Fruit fly (Drosophila melanogaster) whole organism, embryonic: ENCODE data around the gene Elp5.
A peak's percentile ranks its signal among the peaks of the same experiment; 100 is the strongest.

Experiments used
- B-H1 ChIP-seq: fragments of 200-800 bp; sonication (Bioruptor generic); IDR thresholded peaks from 3 replicates; pipeline ENCODE4 v1.3.6; 2022; ENCODE audit warnings: missing biosample characterization, missing genetic modification characterization
- CG10147 ChIP-seq: fragments of 200-800 bp; sonication (Bioruptor generic); optimal IDR thresholded peaks from 2 replicates; lab custom pipeline; 2019; ENCODE audit warnings: missing biosample characterization, mild to moderate bottlenecking, missing genetic modification characterization, moderate library complexity
- CG10267 ChIP-seq: fragments of 200-800 bp; sonication (Bioruptor generic); optimal IDR thresholded peaks from 2 replicates; lab custom pipeline; 2018; ENCODE audit warnings: missing biosample characterization, mild to moderate bottlenecking, missing genetic modification characterization, moderate library complexity
- CG11093 ChIP-seq: fragments of 200-800 bp; sonication (Bioruptor generic); IDR thresholded peaks from 3 replicates; pipeline ENCODE4 v1.3.6; 2022; ENCODE audit warnings: missing biosample characterization, missing genetic modification characterization
- CG11695 ChIP-seq: fragments of 200-800 bp; sonication (Bioruptor generic); IDR thresholded peaks from 3 replicates; pipeline ENCODE4 v1.3.6; 2022; ENCODE audit warnings: missing biosample characterization, missing genetic modification characterization
- CG14441 ChIP-seq: fragments of 200-800 bp; sonication (Bioruptor generic); IDR thresholded peaks from 2 replicates; pipeline ENCODE4 v1.3.6; 2022; ENCODE audit warnings: missing biosample characterization, missing genetic modification characterization
- CG17361 ChIP-seq: fragments of 200-800 bp; sonication (Bioruptor generic); IDR thresholded peaks from 3 replicates; pipeline ENCODE4 v1.3.6; 2022; ENCODE audit warnings: missing biosample characterization, missing genetic modification characterization
- CG32767 ChIP-seq: fragments of 200-800 bp; sonication (Bioruptor generic); IDR thresholded peaks from 2 replicates; pipeline ENCODE4 v1.3.6; 2022; ENCODE audit warnings: missing biosample characterization, missing genetic modification characterization
- CG4617 ChIP-seq: fragments of 200-800 bp; sonication (Bioruptor generic); optimal IDR thresholded peaks from 3 replicates; lab custom pipeline; 2016; ENCODE audit warnings: missing biosample characterization, missing genetic modification characterization, borderline replicate concordance
- CG4730 ChIP-seq: fragments of 200-800 bp; sonication (Bioruptor generic); IDR thresholded peaks from 2 replicates; pipeline ENCODE4 v1.3.6; 2022; ENCODE audit warnings: missing biosample characterization, missing genetic modification characterization
- CG5180 ChIP-seq: fragments of 200-800 bp; sonication (Bioruptor generic); optimal IDR thresholded peaks from 3 replicates; lab custom pipeline; 2017; ENCODE audit warnings: missing biosample characterization, missing genetic modification characterization, mild to moderate bottlenecking, moderate library complexity, missing genetic modification reagents
- CG5245 ChIP-seq: fragments of 200-800 bp; sonication (Bioruptor generic); optimal IDR thresholded peaks from 3 replicates; lab custom pipeline; 2016; ENCODE audit warnings: missing biosample characterization, missing genetic modification characterization
- CG6272 ChIP-seq: fragments of 200-800 bp; sonication (Bioruptor generic); IDR thresholded peaks from 2 replicates; pipeline ENCODE4 v1.3.6; 2022; ENCODE audit warnings: missing biosample characterization, missing genetic modification characterization
- CG8359 ChIP-seq: fragments of 200-800 bp; sonication (Bioruptor generic); optimal IDR thresholded peaks from 2 replicates; lab custom pipeline; 2017; ENCODE audit warnings: missing biosample characterization, mild to moderate bottlenecking, missing genetic modification characterization, borderline replicate concordance
- CG8924 ChIP-seq: fragments of 200-800 bp; optimal IDR thresholded peaks from 3 replicates; lab custom pipeline; 2019; ENCODE audit warnings: missing biosample characterization, mild to moderate bottlenecking, missing genetic modification characterization, moderate library complexity
- CG8944 ChIP-seq: fragments of 200-800 bp; sonication (Bioruptor generic); optimal IDR thresholded peaks from 3 replicates; lab custom pipeline; 2016; ENCODE audit warnings: missing biosample characterization, missing genetic modification characterization
- CTCF ChIP-seq: fragments of 200-800 bp; sonication (Bioruptor generic); optimal IDR thresholded peaks from 2 replicates; lab custom pipeline; 2017; ENCODE audit warnings: missing biosample characterization, mild to moderate bottlenecking, missing genetic modification characterization, moderate library complexity
- Deaf1 ChIP-seq: fragments of 200-800 bp; optimal IDR thresholded peaks from 3 replicates; lab custom pipeline; 2019; ENCODE audit warnings: missing biosample characterization, mild to moderate bottlenecking, missing genetic modification characterization, moderate library complexity
- Dip2 ChIP-seq: fragments of 200-800 bp; sonication (Bioruptor generic); IDR thresholded peaks from 2 replicates; pipeline ENCODE4 v1.3.6; 2022; ENCODE audit warnings: missing biosample characterization, missing genetic modification characterization
- Dip3 ChIP-seq: fragments of 200-800 bp; sonication (Bioruptor generic); optimal IDR thresholded peaks from 3 replicates; lab custom pipeline; 2016; ENCODE audit warnings: missing biosample characterization, missing genetic modification characterization
- Ets97D ChIP-seq: fragments of 200-800 bp; sonication (Bioruptor generic); optimal IDR thresholded peaks from 3 replicates; lab custom pipeline; 2016; ENCODE audit warnings: missing biosample characterization, missing genetic modification characterization
- HLHmδ ChIP-seq: fragments of 200-800 bp; sonication (Bioruptor generic); optimal IDR thresholded peaks from 2 replicates; lab custom pipeline; 2018; ENCODE audit warnings: missing biosample characterization, mild to moderate bottlenecking, missing genetic modification characterization, moderate library complexity
- Hey ChIP-seq: fragments of 200-800 bp; sonication (Bioruptor generic); optimal IDR thresholded peaks from 3 replicates; lab custom pipeline; 2018; ENCODE audit warnings: missing biosample characterization, mild to moderate bottlenecking, missing genetic modification characterization
- Lim3 ChIP-seq: fragments of 200-800 bp; sonication (Bioruptor generic); IDR thresholded peaks from 2 replicates; pipeline ENCODE4 v1.3.6; 2022; ENCODE audit warnings: missing biosample characterization, missing genetic modification characterization
- MTF-1 ChIP-seq: fragments of 200-800 bp; sonication (Bioruptor generic); optimal IDR thresholded peaks from 2 replicates; lab custom pipeline; 2018; ENCODE audit warnings: missing biosample characterization, mild to moderate bottlenecking, missing genetic modification characterization, borderline replicate concordance
- NC2α ChIP-seq: fragments of 200-800 bp; sonication (Bioruptor generic); optimal IDR thresholded peaks from 2 replicates; lab custom pipeline; 2016; ENCODE audit warnings: missing biosample characterization, missing genetic modification characterization
- Oli ChIP-seq: fragments of 200-800 bp; sonication (Bioruptor generic); optimal IDR thresholded peaks from 2 replicates; lab custom pipeline; 2018; ENCODE audit warnings: missing biosample characterization, mild to moderate bottlenecking, missing genetic modification characterization, moderate library complexity
- Opbp ChIP-seq: fragments of 200-800 bp; sonication (Bioruptor generic); IDR thresholded peaks from 3 replicates; pipeline ENCODE4 v1.3.6; 2022; ENCODE audit warnings: missing biosample characterization, missing genetic modification characterization; ENCODE audit not compliant: partially characterized antibody
- Usf ChIP-seq: fragments of 200-800 bp; sonication (Bioruptor generic); optimal IDR thresholded peaks from 2 replicates; lab custom pipeline; 2017; ENCODE audit warnings: missing genotype, missing biosample characterization, missing genetic modification characterization
- bbx ChIP-seq: fragments of 200-800 bp; sonication (Bioruptor generic); IDR thresholded peaks from 2 replicates; pipeline ENCODE4 v1.3.6; 2022; ENCODE audit warnings: missing biosample characterization, missing genetic modification characterization; ENCODE audit not compliant: partially characterized antibody
- cad ChIP-seq: fragments of >200 bp; optimal IDR thresholded peaks from 2 replicates; lab custom pipeline; 2017; ENCODE audit warnings: missing biosample characterization, missing genetic modification characterization
- croc ChIP-seq: fragments of 200-800 bp; sonication (Bioruptor generic); conservative IDR thresholded peaks from 3 replicates; pipeline ENCODE4 v1.3.6; 2022; ENCODE audit warnings: missing biosample characterization, missing genetic modification characterization
- crol ChIP-seq: fragments of 200-800 bp; sonication (Bioruptor generic); IDR thresholded peaks from 2 replicates; pipeline ENCODE4 v1.3.6; 2022; ENCODE audit warnings: missing biosample characterization, missing genetic modification characterization
- cwo ChIP-seq: fragments of 200-800 bp; sonication (Bioruptor generic); optimal IDR thresholded peaks from 3 replicates; lab custom pipeline; 2017; ENCODE audit warnings: missing biosample characterization, missing genetic modification characterization, mild to moderate bottlenecking, moderate library complexity, missing genetic modification reagents
- dysf ChIP-seq: fragments of 200-800 bp; sonication (Bioruptor generic); IDR thresholded peaks from 3 replicates; pipeline ENCODE4 v1.3.6; 2022; ENCODE audit warnings: missing biosample characterization, missing genetic modification characterization
- gfzf ChIP-seq: fragments of 200-800 bp; sonication (Bioruptor generic); optimal IDR thresholded peaks from 2 replicates; lab custom pipeline; 2016; ENCODE audit warnings: missing biosample characterization, mild to moderate bottlenecking, missing genetic modification characterization, moderate library complexity
- gro ChIP-seq: fragments of 200-800 bp; sonication (Bioruptor generic); optimal IDR thresholded peaks from 2 replicates; lab custom pipeline; 2016; ENCODE audit warnings: missing biosample characterization, missing genetic modification characterization
- knrl ChIP-seq: fragments of 200-800 bp; sonication (Bioruptor generic); IDR thresholded peaks from 3 replicates; pipeline ENCODE4 v1.3.6; 2022; ENCODE audit warnings: missing biosample characterization, missing genetic modification characterization; ENCODE audit not compliant: partially characterized antibody
- lmd ChIP-seq: fragments of 200-800 bp; sonication (Bioruptor generic); IDR thresholded peaks from 2 replicates; pipeline ENCODE4 v1.3.6; 2022; ENCODE audit warnings: missing biosample characterization, missing genetic modification characterization
- lola ChIP-seq, 3 experiments: fragments of >200 bp in 2 of 3; fragments of 200-800 bp in 1 of 3; sonication (Bioruptor generic) in 1 of 3; optimal IDR thresholded peaks; 2 replicates each; lab custom pipeline; 2017 to 2019; ENCODE audit warnings: missing biosample characterization in 3 of 3, missing genetic modification characterization in 3 of 3, mild to moderate bottlenecking in 1 of 3, moderate library complexity in 1 of 3
- mam ChIP-seq: fragments of 200-800 bp; sonication (Bioruptor generic); optimal IDR thresholded peaks from 3 replicates; lab custom pipeline; 2016; ENCODE audit warnings: missing biosample characterization, missing genetic modification characterization
- mld ChIP-seq: fragments of 200-800 bp; sonication (Bioruptor generic); IDR thresholded peaks from 3 replicates; pipeline ENCODE4 v1.3.6; 2022; ENCODE audit warnings: missing biosample characterization, missing genetic modification characterization; ENCODE audit not compliant: partially characterized antibody
- org-1 ChIP-seq: fragments of 200-800 bp; sonication (Bioruptor generic); optimal IDR thresholded peaks from 2 replicates; lab custom pipeline; 2017; ENCODE audit warnings: missing biosample characterization, missing genetic modification characterization
- pfk ChIP-seq: fragments of 200-800 bp; sonication (Bioruptor generic); optimal IDR thresholded peaks from 2 replicates; lab custom pipeline; 2018; ENCODE audit warnings: missing biosample characterization, mild to moderate bottlenecking, missing genetic modification characterization, moderate library complexity
- pros ChIP-seq: fragments of 200-800 bp; sonication (Bioruptor generic); optimal IDR thresholded peaks from 3 replicates; lab custom pipeline; 2019; ENCODE audit warnings: missing biosample characterization, mild to moderate bottlenecking, missing genetic modification characterization, moderate library complexity
- scrt ChIP-seq: fragments of 200-800 bp; sonication (Bioruptor generic); optimal IDR thresholded peaks from 2 replicates; lab custom pipeline; 2018; ENCODE audit warnings: missing biosample characterization, mild to moderate bottlenecking, missing genetic modification characterization, moderate library complexity
- sd ChIP-seq: fragments of 200-800 bp; sonication (Bioruptor generic); optimal IDR thresholded peaks from 3 replicates; lab custom pipeline; 2018; ENCODE audit warnings: missing biosample characterization, mild to moderate bottlenecking, missing genetic modification characterization, moderate library complexity
- sens-2 ChIP-seq: fragments of 200-800 bp; sonication (Bioruptor generic); IDR thresholded peaks from 2 replicates; pipeline ENCODE4 v1.3.6; 2022; ENCODE audit warnings: missing biosample characterization, missing genetic modification characterization
- ssp ChIP-seq: fragments of 200-800 bp; sonication (Bioruptor generic); IDR thresholded peaks from 2 replicates; pipeline ENCODE4 v1.3.6; 2022; ENCODE audit warnings: missing biosample characterization, missing genetic modification characterization
- stc ChIP-seq: fragments of 200-800 bp; sonication (Bioruptor generic); IDR thresholded peaks from 2 replicates; pipeline ENCODE4 v1.3.6; 2022; ENCODE audit warnings: missing biosample characterization, missing genetic modification characterization
- sug ChIP-seq: fragments of 200-800 bp; optimal IDR thresholded peaks from 2 replicates; lab custom pipeline; 2019; ENCODE audit warnings: missing biosample characterization, mild to moderate bottlenecking, missing genetic modification characterization, moderate library complexity
- vnd ChIP-seq: fragments of 200-800 bp; sonication (Bioruptor generic); IDR thresholded peaks from 3 replicates; pipeline ENCODE4 v1.3.6; 2022; ENCODE audit warnings: missing biosample characterization, missing genetic modification characterization; ENCODE audit not compliant: partially characterized antibody

The Elp5 gene

DNA sequence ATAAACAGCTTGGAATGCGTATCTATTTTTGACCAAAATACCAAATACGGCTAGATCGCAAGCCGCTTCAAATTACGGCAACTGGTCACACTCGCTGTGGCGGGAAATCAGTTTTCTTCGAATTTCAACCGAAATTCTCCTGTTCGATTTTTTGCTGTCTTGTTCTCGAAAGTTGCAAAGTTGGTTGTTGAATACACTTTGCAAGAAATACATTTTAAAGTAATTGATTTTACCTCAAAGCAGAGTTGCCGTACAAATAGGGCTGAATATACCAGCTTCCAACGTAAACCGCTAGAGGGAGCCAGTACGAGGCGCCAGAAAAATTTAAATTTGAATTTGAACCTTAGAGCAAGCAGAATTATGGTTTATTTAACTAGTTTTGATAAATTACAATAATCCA is 20.2 kb upstream of the Elp5 start, which contains the start of gene CG9018:
TSS of gene CG9018 (minus strand) at position 43 of the 400 bp plus-strand sequence.
- TF ChIP-seq pros (GFP tag; lab: Kevin White, UChicago) (peak; percentile 54), scrt (GFP tag; lab: Kevin White, UChicago) (no peak), gfzf (peak; percentile 95), mld (GFP tag; lab: Robert Waterston, UW) (no peak), CG4617 (no peak), HLHmδ (GFP tag; lab: Kevin White, UChicago) (no peak), CG5245 (GFP tag; lab: Kevin White, UChicago) (no peak), croc (no peak), CTCF (peak; percentile 96), CG4730 (no peak), NC2α (GFP tag; lab: Kevin White, UChicago) (no peak), CG11695 (GFP tag; lab: Robert Waterston, UW) (no peak), CG32767 (GFP tag; lab: Robert Waterston, UW) (no peak), dysf (GFP tag; lab: Robert Waterston, UW) (no peak), sd (tag; lab: Kevin White, UChicago) (peak; percentile 97), Oli (tag; lab: Kevin White, UChicago) (no peak), Opbp (GFP tag; lab: Robert Waterston, UW) (peak; percentile 39; the same call in 1 of the 3 replicates), pfk (GFP tag; lab: Kevin White, UChicago) (no peak), CG10267 (peak; percentile 56), Lim3 (GFP tag; lab: Robert Waterston, UW) (no peak), CG10147 (GFP tag; lab: Kevin White, UChicago) (no peak), bbx (GFP tag; lab: Robert Waterston, UW) (no peak), vnd (GFP tag; lab: Robert Waterston, UW) (no peak; the same call in 2 of the 3 replicates), CG8359 (GFP tag; lab: Kevin White, UChicago) (no peak), Ets97D (peak; percentile 58), Dip3 (no peak), Usf (GFP tag; lab: Kevin White, UChicago) (no peak), lmd (no peak), CG11093 (GFP tag; lab: Robert Waterston, UW) (no peak), CG8924 (tag; lab: Kevin White, UChicago) (no peak), ssp (no peak), CG6272 (no peak), CG17361 (GFP tag; lab: Robert Waterston, UW) (no peak), org-1 (GFP tag; lab: Kevin White, UChicago) (no peak), cad (GFP tag; lab: Kevin White, UChicago) (no peak), CG5180 (GFP tag; lab: Kevin White, UChicago) (no peak), cwo (GFP tag; lab: Kevin White, UChicago) (no peak), knrl (GFP tag; lab: Robert Waterston, UW) (peak; percentile 34; the same call in 1 of the 3 replicates), sug (no peak), gro (GFP tag; lab: Kevin White, UChicago) (no peak), CG8944 (GFP tag; lab: Kevin White, UChicago) (no peak), mam (no peak), stc (GFP tag; lab: Robert Waterston, UW) (no peak), lola (GFP tag; optimal IDR thresholded peaks at IDR 0.05; lab: Kevin White, UChicago) (no peak), Deaf1 (tag; lab: Kevin White, UChicago) (no peak), sens-2 (GFP tag; lab: Robert Waterston, UW) (no peak), Dip2 (GFP tag; lab: Robert Waterston, UW) (no peak), CG14441 (GFP tag; lab: Robert Waterston, UW) (no peak), Hey (tag; lab: Kevin White, UChicago) (no peak), MTF-1 (no peak), B-H1 (no peak), crol (GFP tag; lab: Robert Waterston, UW) (no peak)
